Fruit fly (Drosophila melanogaster): ENCODE measurements around the gene puc.

- TF ChIP-seq CG8301 (tag; optimal IDR thresholded peaks at IDR 0.05) (no peak), rn (GFP tag; IDR thresholded peaks at IDR 0.05) (no peak), CG14655 (GFP tag; optimal IDR thresholded peaks at IDR 0.05) (no peak), CG13204 (GFP tag; optimal IDR thresholded peaks at IDR 0.05) (no peak), CG8159 (tag; optimal IDR thresholded peaks at IDR 0.05) (no peak), Pif1B (GFP tag; optimal IDR thresholded peaks at IDR 0.05) (no peak), Snoo (tag; optimal IDR thresholded peaks at IDR 0.05) (no peak), CG15710 (tag; optimal IDR thresholded peaks at IDR 0.05) (no peak), gl (tag; optimal IDR thresholded peaks at IDR 0.05) (no peak), CG4496 (GFP tag; IDR thresholded peaks at IDR 0.05) (no peak), CG10348 (GFP tag; IDR thresholded peaks at IDR 0.05) (no peak)
Observed at dm6 chr3R:8151163-8151562, 46.0 kb downstream of the puc start.
